Fruit fly (Drosophila melanogaster) whole organism, embryonic: Measurements from ENCODE around the gene msl-3.

Source experiments
- Aef1 ChIP-seq: fragments of 200-800 bp; sonication (Bioruptor generic); IDR thresholded peaks from 3 replicates; pipeline ENCODE4 v1.3.6; 2022; ENCODE audit warnings: missing biosample characterization, missing genetic modification characterization
- B-H1 ChIP-seq: fragments of 200-800 bp; sonication (Bioruptor generic); IDR thresholded peaks from 3 replicates; pipeline ENCODE4 v1.3.6; 2022; ENCODE audit warnings: missing biosample characterization, missing genetic modification characterization
- CG14860 ChIP-seq: fragments of 200-800 bp; sonication (Bioruptor generic); IDR thresholded peaks from 3 replicates; pipeline ENCODE4 v1.3.6; 2022; ENCODE audit warnings: missing biosample characterization, missing genetic modification characterization; ENCODE audit not compliant: partially characterized antibody
- CG15601 ChIP-seq: fragments of 200-800 bp; sonication (Bioruptor generic); optimal IDR thresholded peaks from 3 replicates; lab custom pipeline; 2019; ENCODE audit warnings: missing biosample characterization, mild to moderate bottlenecking, missing genetic modification characterization, moderate library complexity
- CG17612 ChIP-seq: fragments of 200-800 bp; sonication (Bioruptor generic); IDR thresholded peaks from 2 replicates; pipeline ENCODE4 v1.3.6; 2022; ENCODE audit warnings: missing biosample characterization, missing genetic modification characterization
- CG32767 ChIP-seq: fragments of 200-800 bp; sonication (Bioruptor generic); IDR thresholded peaks from 2 replicates; pipeline ENCODE4 v1.3.6; 2022; ENCODE audit warnings: missing biosample characterization, missing genetic modification characterization
- CG3281 ChIP-seq: fragments of 200-800 bp; sonication (Bioruptor generic); optimal IDR thresholded peaks from 3 replicates; lab custom pipeline; 2017; ENCODE audit warnings: missing biosample characterization, mild to moderate bottlenecking, missing genetic modification characterization
- CG33213 ChIP-seq: fragments of 200-800 bp; sonication (Bioruptor generic); optimal IDR thresholded peaks from 3 replicates; lab custom pipeline; 2016; ENCODE audit warnings: missing biosample characterization, missing genetic modification characterization
- CG34224 ChIP-seq: fragments of 200-800 bp; sonication (Bioruptor generic); IDR thresholded peaks from 3 replicates; pipeline ENCODE4 v1.3.6; 2022; ENCODE audit warnings: missing biosample characterization, missing genetic modification characterization; ENCODE audit not compliant: partially characterized antibody
- CG3726 ChIP-seq: fragments of 200-800 bp; sonication (Bioruptor generic); IDR thresholded peaks from 3 replicates; pipeline ENCODE4, ENCODE4 v1.3.6; 2022; ENCODE audit warnings: missing biosample characterization, missing genetic modification characterization
- CG7963 ChIP-seq: fragments of 200-800 bp; sonication (Bioruptor generic); IDR thresholded peaks from 3 replicates; pipeline ENCODE4 v1.3.6; 2022; ENCODE audit warnings: missing biosample characterization, missing genetic modification characterization; ENCODE audit not compliant: partially characterized antibody
- D ChIP-seq, 2 experiments: fragments of 200-800 bp in 1 of 2; fragments of >200 bp in 1 of 2; sonication (Bioruptor generic) in 1 of 2; optimal IDR thresholded peaks; 2 replicates in 1 of 2; 3 replicates in 1 of 2; lab custom pipeline; 2017; ENCODE audit warnings: mild to moderate bottlenecking in 1 of 2, missing biosample characterization in 1 of 2, missing genetic modification characterization in 1 of 2, missing genetic modification reagents in 1 of 2
- D19B ChIP-seq: fragments of 200-800 bp; sonication (Bioruptor generic); optimal IDR thresholded peaks from 2 replicates; lab custom pipeline; 2017; ENCODE audit warnings: missing biosample characterization, mild to moderate bottlenecking, missing genetic modification characterization
- Doc3 ChIP-seq: fragments of 200-800 bp; sonication (Bioruptor generic); IDR thresholded peaks from 3 replicates; pipeline ENCODE4 v1.3.6; 2022; ENCODE audit warnings: missing biosample characterization, missing genetic modification characterization; ENCODE audit not compliant: partially characterized antibody
- Dref ChIP-seq: fragments of 200-800 bp; sonication (Bioruptor generic); IDR thresholded peaks from 2 replicates; pipeline ENCODE4 v1.3.6; 2022; ENCODE audit warnings: missing biosample characterization, missing genetic modification characterization
- Fer1 ChIP-seq: fragments of 200-800 bp; sonication (Bioruptor generic); optimal IDR thresholded peaks from 2 replicates; lab custom pipeline; 2017; ENCODE audit warnings: missing biosample characterization, mild to moderate bottlenecking, missing genetic modification characterization
- GATAe ChIP-seq: fragments of 200-800 bp; sonication (Bioruptor generic); conservative IDR thresholded peaks from 2 replicates; pipeline ENCODE4 v1.3.6; 2022; ENCODE audit warnings: missing biosample characterization, missing genetic modification characterization
- Lhr ChIP-seq: fragments of 200-800 bp; sonication (Bioruptor generic); optimal IDR thresholded peaks from 3 replicates; lab custom pipeline; 2017; ENCODE audit warnings: mild to moderate bottlenecking, missing biosample characterization, missing genetic modification reagents, missing genetic modification characterization
- MBD-R2 ChIP-seq: fragments of 200-800 bp; sonication (Bioruptor generic); IDR thresholded peaks from 2 replicates; pipeline ENCODE4 v1.3.6; 2022; ENCODE audit warnings: missing biosample characterization, missing genetic modification characterization
- MESR4 ChIP-seq: fragments of 200-800 bp; sonication (Bioruptor generic); optimal IDR thresholded peaks from 2 replicates; lab custom pipeline; 2018; ENCODE audit warnings: missing biosample characterization, mild to moderate bottlenecking, missing genetic modification characterization, moderate library complexity
- Med ChIP-seq: fragments of 200-800 bp; sonication (Bioruptor generic); peaks from one replicate; lab custom pipeline; 2016; ENCODE audit warnings: missing biosample characterization, missing genetic modification characterization, mild to moderate bottlenecking, inconsistent platforms, moderate library complexity
- Myb ChIP-seq: fragments of 200-800 bp; sonication (Bioruptor generic); optimal IDR thresholded peaks from 2 replicates; lab custom pipeline; 2016; ENCODE audit warnings: missing biosample characterization, missing genetic modification characterization
- NfI ChIP-seq: fragments of 200-800 bp; sonication (Bioruptor generic); optimal IDR thresholded peaks from 3 replicates; lab custom pipeline; 2018; ENCODE audit warnings: missing biosample characterization, mild to moderate bottlenecking, missing genetic modification characterization, moderate library complexity
- Opbp ChIP-seq: fragments of 200-800 bp; sonication (Bioruptor generic); IDR thresholded peaks from 3 replicates; pipeline ENCODE4 v1.3.6; 2022; ENCODE audit warnings: missing biosample characterization, missing genetic modification characterization; ENCODE audit not compliant: partially characterized antibody
- Rfx ChIP-seq: fragments of 200-800 bp; sonication (Bioruptor generic); IDR thresholded peaks from 2 replicates; pipeline ENCODE4 v1.3.6; 2022; ENCODE audit warnings: missing biosample characterization, missing genetic modification characterization
- YL-1 ChIP-seq: fragments of 200-800 bp; sonication (Bioruptor generic); optimal IDR thresholded peaks from 3 replicates; lab custom pipeline; 2017; ENCODE audit warnings: missing biosample characterization, mild to moderate bottlenecking, missing genetic modification characterization
- bbx ChIP-seq: fragments of 200-800 bp; sonication (Bioruptor generic); IDR thresholded peaks from 2 replicates; pipeline ENCODE4 v1.3.6; 2022; ENCODE audit warnings: missing biosample characterization, missing genetic modification characterization; ENCODE audit not compliant: partially characterized antibody
- dimm ChIP-seq: fragments of 200-800 bp; sonication (Bioruptor generic); IDR thresholded peaks from 2 replicates; pipeline ENCODE4 v1.3.6; 2022; ENCODE audit warnings: missing biosample characterization, missing genetic modification characterization
- ewg ChIP-seq: fragments of 200-800 bp; sonication (Bioruptor generic); optimal IDR thresholded peaks from 3 replicates; lab custom pipeline; 2017; ENCODE audit warnings: mild to moderate bottlenecking, missing biosample characterization, missing genetic modification reagents, missing genetic modification characterization
- fd96Cb ChIP-seq: fragments of 200-800 bp; sonication (Bioruptor generic); optimal IDR thresholded peaks from 2 replicates; lab custom pipeline; 2018; ENCODE audit warnings: missing biosample characterization, mild to moderate bottlenecking, missing genetic modification characterization, moderate library complexity
- ftz-f1 ChIP-seq: fragments of 200-800 bp; sonication (Bioruptor generic); optimal IDR thresholded peaks from 2 replicates; lab custom pipeline; 2016; ENCODE audit warnings: missing biosample characterization, missing genetic modification characterization
- gcm ChIP-seq: fragments of 200-800 bp; sonication (Bioruptor generic); optimal IDR thresholded peaks from 2 replicates; lab custom pipeline; 2019; ENCODE audit warnings: missing biosample characterization, mild to moderate bottlenecking, missing genetic modification characterization, moderate library complexity
- gsb ChIP-seq: fragments of 200-800 bp; sonication (Bioruptor generic); IDR thresholded peaks from 2 replicates; pipeline ENCODE4 v1.3.6; 2022; ENCODE audit warnings: missing biosample characterization, missing genetic modification characterization
- hb ChIP-seq: fragments of 200-800 bp; sonication (Bioruptor generic); IDR thresholded peaks from 3 replicates; pipeline ENCODE4 v1.3.6; 2022; ENCODE audit warnings: missing biosample characterization, missing genetic modification characterization; ENCODE audit not compliant: partially characterized antibody
- hbn ChIP-seq: fragments of 200-800 bp; sonication (Bioruptor generic); IDR thresholded peaks from 2 replicates; pipeline ENCODE4 v1.3.6; 2022; ENCODE audit warnings: missing biosample characterization, missing genetic modification characterization; ENCODE audit not compliant: partially characterized antibody
- inv ChIP-seq: fragments of 200-800 bp; sonication (Bioruptor generic); IDR thresholded peaks from 2 replicates; pipeline ENCODE4 v1.3.6; 2022; ENCODE audit warnings: missing biosample characterization, missing genetic modification characterization; ENCODE audit not compliant: partially characterized antibody
- knrl ChIP-seq: fragments of 200-800 bp; sonication (Bioruptor generic); IDR thresholded peaks from 3 replicates; pipeline ENCODE4 v1.3.6; 2022; ENCODE audit warnings: missing biosample characterization, missing genetic modification characterization; ENCODE audit not compliant: partially characterized antibody
- lab ChIP-seq: fragments of 200-800 bp; sonication (Bioruptor generic); optimal IDR thresholded peaks from 3 replicates; lab custom pipeline; 2017; ENCODE audit warnings: missing biosample characterization, missing genetic modification characterization, mild to moderate bottlenecking, moderate library complexity, missing genetic modification reagents
- mld ChIP-seq: fragments of 200-800 bp; sonication (Bioruptor generic); IDR thresholded peaks from 3 replicates; pipeline ENCODE4 v1.3.6; 2022; ENCODE audit warnings: missing biosample characterization, missing genetic modification characterization; ENCODE audit not compliant: partially characterized antibody
- nmo ChIP-seq: fragments of 200-800 bp; sonication (Bioruptor generic); optimal IDR thresholded peaks from 2 replicates; lab custom pipeline; 2018; ENCODE audit warnings: missing biosample characterization, mild to moderate bottlenecking, missing genetic modification characterization, moderate library complexity
- sisA ChIP-seq: fragments of 200-800 bp; sonication (Bioruptor generic); IDR thresholded peaks from 2 replicates; pipeline ENCODE4 v1.3.6; 2022; ENCODE audit warnings: missing biosample characterization, missing genetic modification characterization
- sna ChIP-seq: fragments of 200-800 bp; sonication (Bioruptor generic); IDR thresholded peaks from 2 replicates; pipeline ENCODE4 v1.3.6; 2022; ENCODE audit warnings: missing biosample characterization, missing genetic modification characterization; ENCODE audit not compliant: partially characterized antibody
- stwl ChIP-seq: fragments of 200-800 bp; sonication (Bioruptor generic); optimal IDR thresholded peaks from 3 replicates; lab custom pipeline; 2018; ENCODE audit warnings: missing biosample characterization, mild to moderate bottlenecking, missing genetic modification characterization, moderate library complexity
- unc-4 ChIP-seq: fragments of 200-800 bp; sonication (Bioruptor generic); IDR thresholded peaks from 2 replicates; pipeline ENCODE4 v1.3.6; 2022; ENCODE audit warnings: missing biosample characterization, missing genetic modification characterization; ENCODE audit not compliant: partially characterized antibody
- vnd ChIP-seq: fragments of 200-800 bp; sonication (Bioruptor generic); IDR thresholded peaks from 3 replicates; pipeline ENCODE4 v1.3.6; 2022; ENCODE audit warnings: missing biosample characterization, missing genetic modification characterization; ENCODE audit not compliant: partially characterized antibody
- zen ChIP-seq: fragments of 200-800 bp; sonication (Bioruptor generic); optimal IDR thresholded peaks from 3 replicates; lab custom pipeline; 2018; ENCODE audit warnings: missing biosample characterization, mild to moderate bottlenecking, missing genetic modification characterization, moderate library complexity

The msl-3 gene

DNA sequence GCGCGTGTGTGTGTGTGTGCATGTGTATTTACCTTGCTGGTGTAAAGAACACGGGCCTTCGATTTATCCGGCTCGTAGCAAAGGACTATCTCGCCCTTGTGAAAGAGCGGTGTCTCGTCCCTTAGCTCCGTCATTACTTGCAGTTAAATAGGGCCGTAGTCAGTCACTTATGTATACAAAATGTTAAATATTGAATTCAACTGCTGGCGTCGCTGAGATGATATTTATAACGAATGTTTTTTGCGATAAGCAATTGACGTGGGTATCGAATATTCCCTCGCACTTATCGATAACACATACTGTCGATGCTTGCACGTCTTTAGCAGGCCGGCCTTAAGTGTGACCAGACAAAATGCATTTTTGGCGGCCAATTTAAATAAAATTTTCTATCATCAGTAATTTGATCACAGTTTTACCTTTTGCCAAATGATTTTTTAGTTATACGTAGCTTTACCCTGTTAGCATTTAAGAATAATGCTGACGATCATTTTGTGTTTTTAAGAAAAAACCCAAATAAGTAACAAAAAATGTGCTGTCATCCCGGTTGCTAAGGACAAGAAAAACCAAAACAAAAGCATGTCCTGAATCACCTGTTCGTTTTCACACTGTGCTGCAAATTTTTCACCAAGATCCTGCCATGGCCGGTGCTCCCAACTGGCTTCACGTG lies at the start of gene msl-3, which contains the start of gene BBS1:
TSS of gene msl-3 (minus strand) at position 245 of the 667 bp plus-strand sequence.
TSS of gene BBS1 (plus strand) at position 617 of the 667 bp plus-strand sequence.
- no peak for TF ChIP-seq Aef1 (GFP tag; lab: Robert Waterston, UW)
- peak; percentile 64 for TF ChIP-seq CG7963
- 0 out of 2 replicates have a peak, but pooled peaks have one; percentile 52 for TF ChIP-seq hbn (GFP tag; lab: Robert Waterston, UW)
- TF ChIP-seq nmo (GFP tag; lab: Kevin White, UChicago): peak; percentile 55
- peak; percentile 2 for TF ChIP-seq CG3281 (GFP tag; lab: Kevin White, UChicago)
- TF ChIP-seq unc-4 (GFP tag; lab: Robert Waterston, UW): peak; percentile 61
- no peak for TF ChIP-seq gsb (GFP tag; lab: Robert Waterston, UW)
- TF ChIP-seq CG3726: no peak
- TF ChIP-seq MESR4: peak; percentile 86
- peak; percentile 28 for TF ChIP-seq zen
- TF ChIP-seq Rfx (GFP tag; lab: Robert Waterston, UW): 0 out of 2 replicates have a peak, but pooled peaks have one; percentile 4
- peak; percentile 47 for TF ChIP-seq ewg (GFP tag; lab: Kevin White, UChicago)
- no peak for TF ChIP-seq dimm
- peak; percentile 33; the same call in 1 of the 2 replicates for TF ChIP-seq inv
- no peak for TF ChIP-seq D19B
- TF ChIP-seq YL-1 (GFP tag; lab: Kevin White, UChicago): peak; percentile 86
- peak; percentile 13 for TF ChIP-seq lab
- TF ChIP-seq Fer1: peak; percentile 33
- TF ChIP-seq D (optimal IDR thresholded peaks at IDR 0.05; lab: Kevin White, UChicago): no peak
- TF ChIP-seq D (GFP tag; optimal IDR thresholded peaks at IDR 0.05; lab: Kevin White, UChicago): no peak
- peak; percentile 40 for TF ChIP-seq CG33213
- no peak for TF ChIP-seq CG17612
- peak; percentile 80 for TF ChIP-seq Med
- peak; percentile 59 for TF ChIP-seq knrl
- peak; percentile 69 for TF ChIP-seq MBD-R2
- TF ChIP-seq CG14860: peak; percentile 60; the same call in 2 of the 3 replicates
- TF ChIP-seq CG34224: peak; percentile 69
- TF ChIP-seq CG32767 (GFP tag; lab: Robert Waterston, UW): no peak
- TF ChIP-seq ftz-f1: peak; percentile 34
- peak; percentile 74 for TF ChIP-seq Opbp (GFP tag; lab: Robert Waterston, UW)
- peak; percentile 29; the same call in 1 of the 2 replicates for TF ChIP-seq sna
- TF ChIP-seq hb (GFP tag; lab: Robert Waterston, UW): 0 out of 3 replicates have a peak, but pooled peaks have one; percentile 61
- TF ChIP-seq NfI (GFP tag; lab: Kevin White, UChicago): no peak
- TF ChIP-seq stwl (tag; lab: Kevin White, UChicago): peak; percentile 88
- TF ChIP-seq fd96Cb: no peak
- no peak for TF ChIP-seq B-H1 (GFP tag; lab: Robert Waterston, UW)
- 0 out of 3 replicates have a peak, but pooled peaks have one; percentile 11 for TF ChIP-seq mld
- peak; percentile 66; the same call in 1 of the 2 replicates for TF ChIP-seq bbx (GFP tag; lab: Robert Waterston, UW)
- TF ChIP-seq Dref (GFP tag; lab: Robert Waterston, UW): peak; percentile 96
- TF ChIP-seq vnd (GFP tag; lab: Robert Waterston, UW): peak; percentile 40; the same call in 1 of the 3 replicates
- no peak for TF ChIP-seq GATAe (GFP tag; lab: Robert Waterston, UW)
- no peak for TF ChIP-seq sisA
- TF ChIP-seq CG15601 (tag; lab: Kevin White, UChicago): peak; percentile 66
- no peak for TF ChIP-seq gcm (GFP tag; lab: Kevin White, UChicago)
- TF ChIP-seq Myb: peak; percentile 84
- peak; percentile 28 for TF ChIP-seq Lhr (GFP tag; lab: Kevin White, UChicago)
- TF ChIP-seq Doc3 (GFP tag; lab: Robert Waterston, UW): peak; percentile 51; the same call in 1 of the 3 replicates
